Fruit fly (Drosophila melanogaster): Measurements from ENCODE around the gene OXA1L.
A peak's percentile ranks its signal among the peaks of the same experiment; 100 is the strongest.

The OXA1L gene

DNA sequence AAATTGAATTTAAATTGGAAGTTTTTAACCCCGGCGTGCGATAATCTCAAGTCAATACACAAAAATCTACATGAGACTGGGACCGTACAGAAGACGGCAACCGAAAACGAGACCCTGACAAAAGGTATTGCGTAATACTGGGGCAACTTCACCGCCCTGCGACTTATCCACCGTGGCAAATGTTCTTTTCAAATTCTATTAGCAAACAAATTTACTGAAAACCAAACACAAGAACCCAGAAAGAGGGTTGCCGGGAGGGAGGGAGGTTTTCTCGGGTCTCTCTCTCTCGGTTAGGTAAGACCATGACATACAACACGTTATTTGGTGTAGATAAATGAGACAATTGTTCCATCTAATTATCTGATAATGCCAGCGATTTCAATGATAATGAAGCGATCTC, 40.5 kb downstream of the OXA1L start (continued):
- peak; percentile 40 for TF ChIP-seq kni (GFP tag; optimal IDR thresholded peaks at IDR 0.05)
- peak; percentile 39 for TF ChIP-seq oc (tag; optimal IDR thresholded peaks at IDR 0.05)
- TF ChIP-seq Kr (GFP tag; optimal IDR thresholded peaks at IDR 0.05): peak; percentile 15
- no peak for TF ChIP-seq CG8478 (optimal IDR thresholded peaks at IDR 0.05)
- no peak for TF ChIP-seq CG31388 (GFP tag; optimal IDR thresholded peaks at IDR 0.05)
- peak; percentile 49 for TF ChIP-seq CG10431 (GFP tag; optimal IDR thresholded peaks at IDR 0.05)
- TF ChIP-seq pros (GFP tag; optimal IDR thresholded peaks at IDR 0.05): peak; percentile 77
- TF ChIP-seq grn (GFP tag; optimal IDR thresholded peaks at IDR 0.05): peak; percentile 90
- peak; percentile 78 for TF ChIP-seq gsb-n (tag; optimal IDR thresholded peaks at IDR 0.05)
- TF ChIP-seq D (optimal IDR thresholded peaks at IDR 0.05): no peak
- peak; percentile 6 for TF ChIP-seq D (GFP tag; optimal IDR thresholded peaks at IDR 0.05)

DNA sequence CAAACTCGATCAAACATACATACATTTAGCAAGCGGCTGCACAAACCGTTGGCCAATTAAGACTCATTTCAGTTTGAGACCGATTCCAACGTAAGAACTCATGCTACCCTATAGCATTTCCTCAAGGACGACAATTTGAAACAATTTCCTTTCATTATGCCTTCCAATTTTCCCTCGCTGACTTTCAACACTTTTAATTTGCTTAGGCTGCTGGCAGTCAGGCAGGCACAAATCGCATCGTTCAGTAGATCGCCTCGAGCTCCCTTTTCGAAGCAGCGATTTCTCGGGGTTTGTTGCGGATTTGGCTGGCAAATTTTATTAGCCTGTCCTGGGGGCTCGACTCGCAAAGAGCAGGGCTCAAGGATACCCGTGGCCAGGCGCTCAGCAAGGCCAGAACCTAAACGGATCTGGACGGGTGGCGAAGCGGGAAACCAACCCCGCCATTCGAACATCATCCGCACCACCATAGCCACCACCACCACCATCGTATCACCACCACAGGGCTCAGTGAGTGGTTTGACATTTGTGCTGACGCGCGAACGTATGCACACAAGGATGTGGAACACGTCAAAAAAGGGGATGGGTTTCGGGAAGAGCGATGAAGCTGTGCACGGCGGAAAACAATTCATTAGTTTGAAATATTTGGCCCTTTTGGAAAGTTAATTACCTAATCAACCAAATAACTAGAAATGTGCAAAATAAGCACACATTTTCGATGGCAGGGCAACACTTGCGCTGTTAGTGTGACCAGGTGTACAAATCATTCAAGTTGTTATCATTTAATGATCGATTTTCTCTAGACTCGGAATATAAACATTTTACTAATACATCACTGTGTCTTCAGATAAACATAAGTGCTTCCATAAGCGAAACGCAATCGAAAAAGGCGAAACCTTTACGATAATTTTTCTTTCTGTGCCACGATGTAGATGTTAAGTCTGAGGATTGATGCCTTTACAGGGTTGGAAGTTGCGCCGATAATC, 41.4 kb downstream of the OXA1L start:
- TF ChIP-seq CG8359 (GFP tag; optimal IDR thresholded peaks at IDR 0.05; ENCODE audit: borderline replicate concordance): peak; percentile 16
- no peak for TF ChIP-seq amos (GFP tag; IDR thresholded peaks at IDR 0.05; ENCODE audit: partially characterized antibody)
- TF ChIP-seq CG12219 (GFP tag; optimal IDR thresholded peaks at IDR 0.05): peak; percentile 13
- peak; percentile 3 for TF ChIP-seq CG1602 (GFP tag; optimal IDR thresholded peaks at IDR 0.05)
- no peak for TF ChIP-seq Ets97D (GFP tag; optimal IDR thresholded peaks at IDR 0.05)
- no peak for TF ChIP-seq insv (GFP tag; optimal IDR thresholded peaks at IDR 0.05)
- TF ChIP-seq Nf-YA (GFP tag; IDR thresholded peaks at IDR 0.05): no peak
- no peak for TF ChIP-seq CG33213 (GFP tag; optimal IDR thresholded peaks at IDR 0.05)
- TF ChIP-seq croc (GFP tag; conservative IDR thresholded peaks at IDR 0.05): peak; percentile 32; the same call in 1 of the 3 replicates
- TF ChIP-seq CG5180 (GFP tag; optimal IDR thresholded peaks at IDR 0.05): peak; percentile 17
- TF ChIP-seq Oli (tag; optimal IDR thresholded peaks at IDR 0.05): peak; percentile 64
- no peak for TF ChIP-seq sens-2 (GFP tag; IDR thresholded peaks at IDR 0.05)
- TF ChIP-seq CG1792 (GFP tag; optimal IDR thresholded peaks at IDR 0.05): no peak
- TF ChIP-seq CG11504 (tag; optimal IDR thresholded peaks at IDR 0.05): peak; percentile 67
- no peak for TF ChIP-seq Rfx (GFP tag; IDR thresholded peaks at IDR 0.05)
- TF ChIP-seq nmo (GFP tag; optimal IDR thresholded peaks at IDR 0.05): peak; percentile 60
- TF ChIP-seq peb (GFP tag; IDR thresholded peaks at IDR 0.05): no peak
- TF ChIP-seq slou (GFP tag; optimal IDR thresholded peaks at IDR 0.05): no peak
- no peak for TF ChIP-seq sqz (GFP tag; optimal IDR thresholded peaks at IDR 0.05)
- TF ChIP-seq Hr51 (GFP tag; optimal IDR thresholded peaks at IDR 0.05): peak in 1 of 2 experiments; percentile 34
- TF ChIP-seq D (optimal IDR thresholded peaks at IDR 0.05): no peak
- peak; percentile 62 for TF ChIP-seq D (GFP tag; optimal IDR thresholded peaks at IDR 0.05)
- no peak for TF ChIP-seq NK7.1 (GFP tag; optimal IDR thresholded peaks at IDR 0.05)
- no peak for TF ChIP-seq p53 (GFP tag; optimal IDR thresholded peaks at IDR 0.05)
- peak; percentile 90 for TF ChIP-seq CG14710 (tag; optimal IDR thresholded peaks at IDR 0.05)
- no peak for TF ChIP-seq pfk (GFP tag; optimal IDR thresholded peaks at IDR 0.05)
- no peak for TF ChIP-seq Max (GFP tag; optimal IDR thresholded peaks at IDR 0.05)
- no peak for TF ChIP-seq CG18764 (GFP tag; optimal IDR thresholded peaks at IDR 0.05)
- peak; percentile 56 for TF ChIP-seq Blimp-1 (GFP tag; optimal IDR thresholded peaks at IDR 0.05)
- TF ChIP-seq CG4424 (GFP tag; optimal IDR thresholded peaks at IDR 0.05): peak; percentile 58
- no peak for TF ChIP-seq CG14667 (GFP tag; IDR thresholded peaks at IDR 0.05)
- TF ChIP-seq Med (GFP tag): peak; percentile 72
- TF ChIP-seq ttk (GFP tag; IDR thresholded peaks at IDR 0.05): no peak
- TF ChIP-seq bbx (GFP tag; IDR thresholded peaks at IDR 0.05; ENCODE audit: partially characterized antibody): no peak
- TF ChIP-seq CG11560 (tag; IDR thresholded peaks at IDR 0.05): no peak
- peak; percentile 56 for TF ChIP-seq grau (tag; optimal IDR thresholded peaks at IDR 0.05)
- peak; percentile 47 for TF ChIP-seq jumu (GFP tag; optimal IDR thresholded peaks at IDR 0.05)
- TF ChIP-seq CG9215 (GFP tag; IDR thresholded peaks at IDR 0.05): no peak
